Worm (Caenorhabditis elegans): ENCODE measurements around the gene rpt-6.

The rpt-6 gene

ce11 chrIII:12370011-12370506 is at the start of gene rpt-6:
TSS of gene rpt-6 (plus strand) at chrIII:12370456.
- TF ChIP-seq ceh-2 (tag; optimal IDR thresholded peaks at IDR 0.05) (no peak), K09A11.1 (tag; optimal IDR thresholded peaks at IDR 0.05; ENCODE audit: insufficient read depth) (peak; percentile 30), nfya-1 (tag; optimal IDR thresholded peaks at IDR 0.05) (peak; percentile 36)

DNA sequence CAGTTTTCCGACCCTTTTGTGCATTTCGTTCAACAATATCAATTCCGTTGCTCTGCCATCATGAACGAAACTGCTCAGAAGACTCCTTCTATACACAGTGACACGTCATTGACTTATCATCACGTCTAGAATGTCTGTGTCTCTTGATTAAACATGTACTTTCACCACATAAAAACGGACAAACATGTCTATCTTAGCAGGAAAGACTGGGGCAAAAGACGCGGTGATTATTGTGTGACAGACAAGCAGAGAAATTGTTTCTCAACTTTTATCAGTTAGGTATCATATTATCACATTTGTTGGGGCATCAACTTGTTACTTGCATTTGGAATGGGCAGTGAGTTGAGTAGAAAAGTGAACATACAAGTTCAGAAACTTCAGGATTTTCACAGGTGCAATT is 45.0 kb upstream of the rpt-6 start:
- peak; percentile 88 for TF ChIP-seq elt-2 (tag; optimal IDR thresholded peaks at IDR 0.05)
- TF ChIP-seq mec-3 (tag; optimal IDR thresholded peaks at IDR 0.05; ENCODE audit: borderline replicate concordance): no peak
- TF ChIP-seq ets-4 (tag; optimal IDR thresholded peaks at IDR 0.05): no peak
- TF ChIP-seq zip-5 (tag; optimal IDR thresholded peaks at IDR 0.05): no peak
- no peak for TF ChIP-seq K02D7.2 (tag; optimal IDR thresholded peaks at IDR 0.05)

DNA sequence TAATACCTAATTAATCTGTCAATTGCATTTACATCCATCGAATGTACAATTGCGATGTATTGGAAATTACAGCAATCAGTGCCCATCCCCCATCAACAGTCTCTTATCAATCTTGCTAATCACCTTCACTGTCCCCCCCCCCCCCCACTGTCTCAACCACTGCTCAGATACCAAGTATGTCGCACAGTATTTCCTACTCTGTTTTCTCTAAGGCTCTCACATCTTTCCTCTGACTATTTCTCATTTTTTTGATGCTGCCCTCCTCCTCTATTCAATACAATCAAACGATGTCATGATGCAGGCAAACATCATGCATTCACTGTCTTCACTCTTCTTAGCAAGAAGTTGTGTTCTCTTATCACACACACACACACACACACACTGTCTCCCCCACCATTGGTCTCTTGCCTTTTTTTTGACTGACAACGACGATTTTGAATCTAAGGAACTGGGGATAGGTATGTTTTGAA is 42.7 kb upstream of the rpt-6 start, which contains the start of the genes zip-12 and Y75B8A.63:
zip-12 (plus strand) TSS at position 387 of the 470 bp plus-strand sequence.
Y75B8A.63 (plus strand) TSS at position 420 of the 470 bp plus-strand sequence.
- no peak for TF ChIP-seq pros-1 (tag; optimal IDR thresholded peaks at IDR 0.05)
- TF ChIP-seq elt-2 (tag; optimal IDR thresholded peaks at IDR 0.05): peak; percentile 73

DNA sequence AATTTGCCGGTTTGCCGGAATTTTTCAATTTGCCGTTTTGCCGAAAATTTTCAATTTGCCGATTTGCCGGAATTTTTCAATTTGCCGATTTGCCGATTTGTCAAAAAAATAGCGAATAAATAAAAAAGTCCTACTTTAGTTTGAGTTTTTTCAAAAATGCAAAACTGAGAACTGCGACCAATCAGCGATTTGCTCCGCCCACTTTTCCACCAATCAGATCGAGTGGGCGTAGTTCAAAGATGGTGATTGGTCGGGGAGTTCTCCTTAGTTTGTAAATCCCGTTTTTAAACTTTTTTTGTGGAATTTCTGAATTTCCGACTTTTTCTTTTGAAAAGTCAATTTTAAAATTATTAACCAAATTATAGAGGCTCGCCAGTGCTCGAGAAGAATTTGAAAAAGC is 39.0 kb upstream of the rpt-6 start:
- TF ChIP-seq ceh-48 (tag; optimal IDR thresholded peaks at IDR 0.05) (no peak), nfya-1 (tag; optimal IDR thresholded peaks at IDR 0.05) (peak; percentile 95)

- TF ChIP-seq pag-3 (tag; optimal IDR thresholded peaks at IDR 0.05; ENCODE audit: borderline replicate concordance): no peak
- TF ChIP-seq hlh-6 (tag; optimal IDR thresholded peaks at IDR 0.05): no peak
- no peak for TF ChIP-seq sox-4 (tag; optimal IDR thresholded peaks at IDR 0.05)
- no peak for TF ChIP-seq nfya-1 (tag; optimal IDR thresholded peaks at IDR 0.05)
- no peak for TF ChIP-seq ceh-31 (tag; optimal IDR thresholded peaks at IDR 0.05)
- no peak for TF ChIP-seq zip-5 (tag; optimal IDR thresholded peaks at IDR 0.05)
- no peak for TF ChIP-seq odd-2 (tag; optimal IDR thresholded peaks at IDR 0.05)
- TF ChIP-seq pqm-1 (tag; optimal IDR thresholded peaks at IDR 0.05): no peak
- TF ChIP-seq dve-1 (tag; optimal IDR thresholded peaks at IDR 0.05): no peak
- no peak for TF ChIP-seq tbx-2 (tag; optimal IDR thresholded peaks at IDR 0.05)
- TF ChIP-seq ama-1 (optimal IDR thresholded peaks at IDR 0.05): no peak
These were observed 36.8 kb upstream of the rpt-6 start, which contains the start of gene zip-1 for ce11 chrIII:12333445-12333844. TSS of gene zip-1 (plus strand) at chrIII:12333745.

- TF ChIP-seq nfya-1 (tag; optimal IDR thresholded peaks at IDR 0.05): peak; percentile 80
- TF ChIP-seq ceh-22 (tag; optimal IDR thresholded peaks at IDR 0.05): no peak
These were observed 36.0 kb upstream of the rpt-6 start for ce11 chrIII:12334268-12334667.

DNA sequence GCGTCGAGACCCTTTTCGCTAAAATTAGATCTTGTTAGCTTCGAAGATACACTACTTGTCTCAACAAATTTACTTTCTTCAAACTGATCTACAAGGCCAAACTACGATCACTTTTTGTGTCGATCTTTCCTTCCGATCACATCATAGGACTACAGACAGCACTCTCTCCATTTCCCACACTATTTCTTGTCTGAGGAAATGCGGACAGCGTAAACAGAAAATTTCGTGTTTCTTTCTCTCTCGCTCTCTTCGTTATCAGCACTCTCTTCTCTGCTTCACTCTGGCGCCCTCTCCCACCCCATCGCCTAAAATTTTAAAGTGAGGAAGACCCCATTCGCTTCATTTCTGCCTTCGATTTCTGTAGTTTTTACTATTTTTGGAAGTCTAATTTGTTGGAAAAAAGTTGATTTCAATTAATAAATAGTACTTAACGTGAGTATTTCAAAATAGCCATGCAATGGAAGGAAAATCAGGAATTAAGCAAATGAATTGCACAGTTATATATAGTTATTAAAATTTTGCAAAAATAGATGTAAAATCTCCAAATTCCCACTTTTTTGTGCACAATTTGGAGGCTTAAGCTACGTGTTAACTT is 34.8 kb upstream of the rpt-6 start:
- TF ChIP-seq nfya-1 (tag; optimal IDR thresholded peaks at IDR 0.05) (peak; percentile 62), unc-42 (tag; optimal IDR thresholded peaks at IDR 0.05) (peak; percentile 15), ceh-18 (tag; optimal IDR thresholded peaks at IDR 0.05) (peak; percentile 20), hlh-30 (tag; optimal IDR thresholded peaks at IDR 0.05; ENCODE audit: insufficient read depth) (peak; percentile 19), unc-55 (GFP tag; optimal IDR thresholded peaks at IDR 0.05) (peak; percentile 80), gmeb-2 (tag; optimal IDR thresholded peaks at IDR 0.05) (no peak), pha-2 (tag; optimal IDR thresholded peaks at IDR 0.05) (no peak)

ce11 chrIII:12344940-12345339 is 25.3 kb upstream of the rpt-6 start:
- TF ChIP-seq nfya-1 (tag; optimal IDR thresholded peaks at IDR 0.05) (peak; percentile 99), unc-86 (tag; optimal IDR thresholded peaks at IDR 0.05) (no peak), fkh-6 (tag; optimal IDR thresholded peaks at IDR 0.05) (no peak)
